Fruit fly (Drosophila melanogaster) whole organism, wandering third instar larva: ENCODE results near the gene CG17834.

Source experiments
- CG32264 ChIP-seq: fragments of 200-800 bp; sonication (Bioruptor generic); optimal IDR thresholded peaks from 2 replicates; lab custom pipeline; 2016; ENCODE audit warnings: missing biosample characterization, missing genetic modification characterization
- CrebA ChIP-seq: fragments of 200-800 bp; sonication (Bioruptor generic); optimal IDR thresholded peaks from 2 replicates; lab custom pipeline; 2016; ENCODE audit warnings: missing biosample characterization, mild to moderate bottlenecking, missing genetic modification characterization, borderline replicate concordance
- Dfd ChIP-seq: fragments of >200 bp; optimal IDR thresholded peaks from 2 replicates; lab custom pipeline; 2017; ENCODE audit warnings: missing biosample characterization, missing genetic modification characterization
- Dif ChIP-seq: fragments of 200-275, 200-300 bp; sonication (Bioruptor generic); optimal IDR thresholded peaks from 2 replicates; lab custom pipeline; 2018; ENCODE audit warnings: missing biosample characterization, missing genetic modification characterization; ENCODE audit not compliant: partially characterized antibody
- Hr78 ChIP-seq: fragments of >200 bp; optimal IDR thresholded peaks from 2 replicates; lab custom pipeline; 2017; ENCODE audit warnings: missing biosample characterization, missing genetic modification characterization
- Rel ChIP-seq, 2 experiments: fragments of 200-800 bp; sonication (Bioruptor generic) in 1 of 2; optimal IDR thresholded peaks; 2 replicates in 1 of 2; 3 replicates in 1 of 2; lab custom pipeline; 2016 to 2019; ENCODE audit warnings: mild to moderate bottlenecking in 2 of 2, missing biosample characterization in 2 of 2, missing genetic modification characterization in 2 of 2, moderate library complexity in 1 of 2
- dl ChIP-seq, 2 experiments: fragments of 175-275, 200-275 bp in 1 of 2; fragments of 200-275 bp in 1 of 2; sonication (Bioruptor generic); optimal IDR thresholded peaks; lab custom pipeline; 2018; ENCODE audit warnings: mild to moderate bottlenecking in 2 of 2, missing biosample characterization in 2 of 2, missing genetic modification characterization in 2 of 2, moderate library complexity in 2 of 2; ENCODE audit not compliant: partially characterized antibody in 2 of 2, insufficient read depth in 1 of 2
- fru ChIP-seq: fragments of 200-800 bp; sonication (Bioruptor generic); optimal IDR thresholded peaks from 3 replicates; lab custom pipeline; 2016; ENCODE audit warnings: missing biosample characterization, mild to moderate bottlenecking, missing genetic modification characterization
- h ChIP-seq: fragments of 200-800 bp; sonication (Bioruptor generic); optimal IDR thresholded peaks from 3 replicates; lab custom pipeline; 2016; ENCODE audit warnings: missing biosample characterization, mild to moderate bottlenecking, missing genetic modification characterization
- pan ChIP-seq: fragments of >200 bp; optimal IDR thresholded peaks from 2 replicates; lab custom pipeline; 2017
- psq ChIP-seq: fragments of 200-800 bp; sonication (Bioruptor generic); optimal IDR thresholded peaks from 3 replicates; lab custom pipeline; 2017; ENCODE audit warnings: missing biosample characterization, mild to moderate bottlenecking, missing genetic modification characterization, moderate library complexity

dm6 chr2L:8514748-8515147, 14.2 kb upstream of the CG17834 start, which contains the start of the genes CG13097 and PIG-U:
- TF ChIP-seq psq (peak; percentile 80), pan (lab: Kevin White, UChicago) (no peak), fru (peak; percentile 86), CrebA (GFP tag; lab: Kevin White, UChicago) (no peak), Hr78 (GFP tag; lab: Kevin White, UChicago) (no peak), Rel (GFP tag; optimal IDR thresholded peaks at IDR 0.05; lab: Kevin White, UChicago) (peak; percentile 2), Rel (tag; optimal IDR thresholded peaks at IDR 0.05; lab: Kevin White, UChicago) (peak; percentile 62), CG32264 (GFP tag; lab: Kevin White, UChicago) (peak; percentile 66), h (GFP tag; lab: Kevin White, UChicago) (peak; percentile 93), Dfd (no peak), dl (GFP tag; optimal IDR thresholded peaks at IDR 0.05; lab: Kevin White, UChicago; ENCODE audit: insufficient read depth in 1 of 2, partially characterized antibody in 2 of 2) (no peak), Dif (GFP tag; lab: Kevin White, UChicago) (no peak)
